Worm (Caenorhabditis elegans): ENCODE measurements around the gene Y102A11A.3.

- TF ChIP-seq unc-62 (GFP tag; optimal IDR thresholded peaks at IDR 0.05) = no peak
- TF ChIP-seq zim-3 (tag; optimal IDR thresholded peaks at IDR 0.05) = no peak
- no peak for TF ChIP-seq T26A5.8 (tag; optimal IDR thresholded peaks at IDR 0.05)
- TF ChIP-seq ama-1 (optimal IDR thresholded peaks at IDR 0.05) = no peak
- no peak for TF ChIP-seq ama-1 (GFP tag; optimal IDR thresholded peaks at IDR 0.05)
- TF ChIP-seq athp-1 (tag; optimal IDR thresholded peaks at IDR 0.05) = no peak
- no peak for TF ChIP-seq lin-26 (GFP tag; IDR thresholded peaks at IDR 0.05)
- no peak for TF ChIP-seq rpc-1 (optimal IDR thresholded peaks at IDR 0.05)
- no peak for TF ChIP-seq rpc-1 (tag; optimal IDR thresholded peaks at IDR 0.05)
- no peak for TF ChIP-seq F10E7.11 (tag; optimal IDR thresholded peaks at IDR 0.05)
- TF ChIP-seq cebp-1 (GFP tag; IDR thresholded peaks at IDR 0.05) = no peak
- no peak for TF ChIP-seq cebp-1 (tag; optimal IDR thresholded peaks at IDR 0.05)
- no peak for TF ChIP-seq ccch-3 (GFP tag; optimal IDR thresholded peaks at IDR 0.05)
- no peak for TF ChIP-seq K12H6.12 (tag; optimal IDR thresholded peaks at IDR 0.05)
- no peak for TF ChIP-seq ceh-27 (GFP tag; optimal IDR thresholded peaks at IDR 0.05)
- TF ChIP-seq ceh-100 (GFP tag; IDR thresholded peaks at IDR 0.05) = no peak
- TF ChIP-seq F22D6.2 (tag; optimal IDR thresholded peaks at IDR 0.05) = no peak
Measured at ce11 chrX:2021558-2021957, 2.6 kb downstream of the Y102A11A.3 start.
